Fruit fly (Drosophila melanogaster): Measurements from ENCODE around the gene CCHa1.

DNA sequence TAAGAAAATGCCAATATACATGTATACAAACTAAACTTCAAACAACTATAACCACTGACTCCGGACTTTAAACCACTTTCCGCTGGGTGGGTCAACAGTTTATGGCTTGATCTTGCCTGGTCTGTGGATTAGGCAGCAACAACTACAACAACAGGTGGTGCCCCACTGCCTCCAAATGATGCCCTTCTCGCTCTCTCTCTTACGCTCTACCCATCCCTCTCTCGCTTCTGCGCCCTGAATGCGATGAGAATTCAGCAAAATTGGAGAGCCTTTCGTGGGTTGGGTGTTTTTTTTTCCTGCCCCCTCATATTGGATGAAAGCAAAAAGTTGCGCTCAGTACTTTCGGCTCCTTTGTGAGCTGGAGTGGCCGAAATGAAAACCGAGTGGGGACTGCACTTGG is 44.3 kb upstream of the CCHa1 start:
- no peak for TF ChIP-seq D1 (tag; optimal IDR thresholded peaks at IDR 0.05)
- TF ChIP-seq EcR (GFP tag; optimal IDR thresholded peaks at IDR 0.05): no peak
- TF ChIP-seq gl (tag; optimal IDR thresholded peaks at IDR 0.05): no peak
